Fruit fly (Drosophila melanogaster): ENCODE results near the gene CG5986.
A peak's percentile ranks its signal among the peaks of the same experiment; 100 is the strongest.

Gene CG5986

dm6 chr3R:24015939-24016913, 31.4 kb upstream of the CG5986 start:
- no peak for TF ChIP-seq psq (optimal IDR thresholded peaks at IDR 0.05)

dm6 chr3R:24017648-24018047, 29.9 kb upstream of the CG5986 start:
- TF ChIP-seq insv (optimal IDR thresholded peaks at IDR 0.05) = no peak
- TF ChIP-seq ttk (optimal IDR thresholded peaks at IDR 0.05) = no peak
- TF ChIP-seq psq (optimal IDR thresholded peaks at IDR 0.05) = no peak
- no peak for TF ChIP-seq h (optimal IDR thresholded peaks at IDR 0.05)

- no peak for TF ChIP-seq Myc (optimal IDR thresholded peaks at IDR 0.05)
- no peak for TF ChIP-seq ttk (optimal IDR thresholded peaks at IDR 0.05)
Observed at dm6 chr3R:24021895-24022294, 25.7 kb upstream of the CG5986 start.

dm6 chr3R:24024123-24024522, 23.5 kb upstream of the CG5986 start:
- no peak for TF ChIP-seq insv (optimal IDR thresholded peaks at IDR 0.05)
- no peak for TF ChIP-seq psq (optimal IDR thresholded peaks at IDR 0.05)
- no peak for TF ChIP-seq Sin3A (optimal IDR thresholded peaks at IDR 0.05)
- no peak for TF ChIP-seq h (optimal IDR thresholded peaks at IDR 0.05)
- no peak for TF ChIP-seq ttk (optimal IDR thresholded peaks at IDR 0.05)
- no peak for TF ChIP-seq Myc (optimal IDR thresholded peaks at IDR 0.05)

- no peak for TF ChIP-seq h (optimal IDR thresholded peaks at IDR 0.05)
- peak; percentile 87 for TF ChIP-seq ttk (optimal IDR thresholded peaks at IDR 0.05)
- no peak for TF ChIP-seq Sin3A (optimal IDR thresholded peaks at IDR 0.05)
Observed at dm6 chr3R:24024688-24025087, 22.9 kb upstream of the CG5986 start.

- no peak for TF ChIP-seq psq (optimal IDR thresholded peaks at IDR 0.05)
- TF ChIP-seq Myc (optimal IDR thresholded peaks at IDR 0.05) = no peak
- no peak for TF ChIP-seq Sin3A (optimal IDR thresholded peaks at IDR 0.05)
- no peak for TF ChIP-seq h (optimal IDR thresholded peaks at IDR 0.05)
- TF ChIP-seq ttk (optimal IDR thresholded peaks at IDR 0.05) = no peak
- no peak for TF ChIP-seq insv (optimal IDR thresholded peaks at IDR 0.05)
Observed at dm6 chr3R:24025715-24026467, 21.7 kb upstream of the CG5986 start.

dm6 chr3R:24026503-24026902, 21.1 kb upstream of the CG5986 start:
- TF ChIP-seq psq (optimal IDR thresholded peaks at IDR 0.05) (no peak), h (optimal IDR thresholded peaks at IDR 0.05) (no peak), insv (optimal IDR thresholded peaks at IDR 0.05) (no peak), Myc (optimal IDR thresholded peaks at IDR 0.05) (no peak), Sin3A (optimal IDR thresholded peaks at IDR 0.05) (no peak), ttk (optimal IDR thresholded peaks at IDR 0.05) (no peak)

- TF ChIP-seq insv (optimal IDR thresholded peaks at IDR 0.05) = no peak
- no peak for TF ChIP-seq Sin3A (optimal IDR thresholded peaks at IDR 0.05)
- TF ChIP-seq ttk (optimal IDR thresholded peaks at IDR 0.05) = no peak
- no peak for TF ChIP-seq Myc (optimal IDR thresholded peaks at IDR 0.05)
- no peak for TF ChIP-seq h (optimal IDR thresholded peaks at IDR 0.05)
- no peak for TF ChIP-seq psq (optimal IDR thresholded peaks at IDR 0.05)
Observed at dm6 chr3R:24027222-24027621, 20.4 kb upstream of the CG5986 start.

dm6 chr3R:24031019-24031824, 16.4 kb upstream of the CG5986 start:
- no peak for TF ChIP-seq ttk (optimal IDR thresholded peaks at IDR 0.05)
- no peak for TF ChIP-seq Sin3A (optimal IDR thresholded peaks at IDR 0.05)
- no peak for TF ChIP-seq insv (optimal IDR thresholded peaks at IDR 0.05)
- TF ChIP-seq h (optimal IDR thresholded peaks at IDR 0.05) = no peak

- TF ChIP-seq ttk (optimal IDR thresholded peaks at IDR 0.05) (no peak), Sin3A (optimal IDR thresholded peaks at IDR 0.05) (peak; percentile 68)
Observed at dm6 chr3R:24031825-24032523, 15.6 kb upstream of the CG5986 start, which contains the start of the genes KrT95D and Mettl3. Gene KrT95D (minus strand): TSS chr3R:24031827. Gene Mettl3 (plus strand): TSS chr3R:24032157.

- TF ChIP-seq Sin3A (optimal IDR thresholded peaks at IDR 0.05) (no peak), psq (optimal IDR thresholded peaks at IDR 0.05) (no peak)
Observed at dm6 chr3R:24037538-24038265, 9.9 kb upstream of the CG5986 start, which contains the start of gene spas. Gene spas (plus strand): TSS chr3R:24038215.

Measured in Kc167 (cell line).